Fruit fly (Drosophila melanogaster): ENCODE measurements around the gene CG13031.

- no peak for TF ChIP-seq Clk (GFP tag; optimal IDR thresholded peaks at IDR 0.05)
- TF ChIP-seq pad (GFP tag; optimal IDR thresholded peaks at IDR 0.05), result no peak
- TF ChIP-seq CG11617 (GFP tag; optimal IDR thresholded peaks at IDR 0.05), result no peak
- TF ChIP-seq CG12768 (GFP tag; optimal IDR thresholded peaks at IDR 0.05), result no peak
- TF ChIP-seq bab1 (GFP tag; optimal IDR thresholded peaks at IDR 0.05), result no peak
- no peak for TF ChIP-seq toe (GFP tag; optimal IDR thresholded peaks at IDR 0.05)
- TF ChIP-seq CG7045 (GFP tag; optimal IDR thresholded peaks at IDR 0.05), result no peak
- TF ChIP-seq CG1620 (GFP tag; optimal IDR thresholded peaks at IDR 0.05), result no peak
- TF ChIP-seq Crg-1 (GFP tag; optimal IDR thresholded peaks at IDR 0.05), result no peak
- TF ChIP-seq Hr96 (GFP tag; optimal IDR thresholded peaks at IDR 0.05), result no peak
These were observed 35.6 kb downstream of the CG13031 start for dm6 chr3L:16760274-16760673.
